Worm (Caenorhabditis elegans): ENCODE results near the gene W07G4.5.
A peak's percentile ranks its signal among the peaks of the same experiment; 100 is the strongest.

The W07G4.5 gene

ce11 chrV:13082442-13083126 lies 34.8 kb downstream of the W07G4.5 start, which contains the start of gene C34B4.2 (continued):
- TF ChIP-seq ztf-22 (GFP tag; optimal IDR thresholded peaks at IDR 0.05), result peak; percentile 84
- peak; percentile 44 for TF ChIP-seq somi-1 (GFP tag; optimal IDR thresholded peaks at IDR 0.05)
- 0 out of 2 replicates have a peak, but pooled peaks have one; percentile 17 for TF ChIP-seq hsf-1 (GFP tag; IDR thresholded peaks at IDR 0.05)
- 0 out of 2 replicates have a peak, but pooled peaks have one; percentile 14 for TF ChIP-seq mcd-1 (GFP tag; IDR thresholded peaks at IDR 0.05)
- TF ChIP-seq egrh-3 (GFP tag; IDR thresholded peaks at IDR 0.05), result peak; percentile 38; the same call in 1 of the 2 replicates

- TF ChIP-seq C06A6.2 (GFP tag; conservative IDR thresholded peaks at IDR 0.05) (0 out of 2 replicates have a peak, but pooled peaks have one; percentile 18), ama-1 (optimal IDR thresholded peaks at IDR 0.05) (peak; percentile 19), ama-1 (GFP tag; optimal IDR thresholded peaks at IDR 0.05) (no peak), hlh-26 (GFP tag; conservative IDR thresholded peaks at IDR 0.05) (no peak), F23B12.7 (tag; optimal IDR thresholded peaks at IDR 0.05; ENCODE audit: insufficient read depth) (no peak)
These were observed 36.2 kb downstream of the W07G4.5 start for ce11 chrV:13083751-13084672.

- peak; percentile 41 for TF ChIP-seq ztf-22 (GFP tag; optimal IDR thresholded peaks at IDR 0.05)
- TF ChIP-seq lin-26 (GFP tag; IDR thresholded peaks at IDR 0.05), result 0 out of 2 replicates have a peak, but pooled peaks have one; percentile 16
- no peak for TF ChIP-seq ekl-4 (GFP tag; IDR thresholded peaks at IDR 0.05)
- no peak for TF ChIP-seq C06A6.2 (GFP tag; conservative IDR thresholded peaks at IDR 0.05)
- peak; percentile 37 for TF ChIP-seq ztf-26 (tag; optimal IDR thresholded peaks at IDR 0.05)
- peak; percentile 78 for TF ChIP-seq nhr-80 (tag; optimal IDR thresholded peaks at IDR 0.05)
- TF ChIP-seq zfh-2 (GFP tag; conservative IDR thresholded peaks at IDR 0.05), result no peak
- no peak for TF ChIP-seq him-1 (tag; optimal IDR thresholded peaks at IDR 0.05)
- peak; percentile 3 for TF ChIP-seq somi-1 (GFP tag; optimal IDR thresholded peaks at IDR 0.05)
- peak; percentile 2 for TF ChIP-seq tbp1 (GFP tag; optimal IDR thresholded peaks at IDR 0.05)
- TF ChIP-seq cebp-1 (GFP tag; IDR thresholded peaks at IDR 0.05), result no peak
- TF ChIP-seq cebp-1 (tag; optimal IDR thresholded peaks at IDR 0.05), result peak; percentile 44
These were observed 37.5 kb downstream of the W07G4.5 start for ce11 chrV:13085227-13085640.

ce11 chrV:13085917-13086552 lies 38.3 kb downstream of the W07G4.5 start:
- TF ChIP-seq tlf-1 (GFP tag; optimal IDR thresholded peaks at IDR 0.05), result peak; percentile 56
- peak; percentile 80 for TF ChIP-seq K12H6.12 (tag; optimal IDR thresholded peaks at IDR 0.05)
- peak in 1 of 3 experiments; percentile 49 for TF ChIP-seq lin-35 (GFP tag; optimal IDR thresholded peaks at IDR 0.05)
- TF ChIP-seq zim-3 (tag; optimal IDR thresholded peaks at IDR 0.05), result peak; percentile 45
- no peak for TF ChIP-seq ZK185.1 (tag; optimal IDR thresholded peaks at IDR 0.05; ENCODE audit: poor library complexity, severe bottlenecking)
- peak; percentile 32 for TF ChIP-seq ceh-27 (GFP tag; optimal IDR thresholded peaks at IDR 0.05)
- peak; percentile 5 for TF ChIP-seq nhr-90 (tag; optimal IDR thresholded peaks at IDR 0.05)
- TF ChIP-seq dox-1 (GFP tag; IDR thresholded peaks at IDR 0.05), result peak; percentile 62; the same call in 1 of the 2 replicates
- no peak for TF ChIP-seq bed-1 (GFP tag; IDR thresholded peaks at IDR 0.05)
- no peak for TF ChIP-seq snpc-1.3 (tag; optimal IDR thresholded peaks at IDR 0.05; ENCODE audit: insufficient read depth)
- TF ChIP-seq nhr-80 (tag; optimal IDR thresholded peaks at IDR 0.05), result peak; percentile 42
- TF ChIP-seq mcd-1 (GFP tag; IDR thresholded peaks at IDR 0.05), result peak; percentile 45; the same call in 1 of the 2 replicates
- no peak for TF ChIP-seq hmg-20 (GFP tag; IDR thresholded peaks at IDR 0.05)
- TF ChIP-seq madf-10 (tag; optimal IDR thresholded peaks at IDR 0.05), result peak; percentile 46
- peak; percentile 74 for TF ChIP-seq somi-1 (GFP tag; optimal IDR thresholded peaks at IDR 0.05)
- no peak for TF ChIP-seq madf-6 (GFP tag; IDR thresholded peaks at IDR 0.05)
- no peak for TF ChIP-seq nhr-27 (tag; optimal IDR thresholded peaks at IDR 0.05)
- TF ChIP-seq lin-26 (GFP tag; IDR thresholded peaks at IDR 0.05), result 0 out of 2 replicates have a peak, but pooled peaks have one; percentile 59
- peak; percentile 15 for TF ChIP-seq die-1 (tag; optimal IDR thresholded peaks at IDR 0.05)
- TF ChIP-seq zfh-2 (GFP tag; conservative IDR thresholded peaks at IDR 0.05), result peak; percentile 90
- peak; percentile 46 for TF ChIP-seq ama-1 (optimal IDR thresholded peaks at IDR 0.05)
- TF ChIP-seq ama-1 (GFP tag; optimal IDR thresholded peaks at IDR 0.05), result no peak
- peak; percentile 4 for TF ChIP-seq F52B5.7 (tag; optimal IDR thresholded peaks at IDR 0.05)
- TF ChIP-seq Y56A3A.18 (GFP tag; IDR thresholded peaks at IDR 0.05), result no peak
- TF ChIP-seq mes-4 (tag; optimal IDR thresholded peaks at IDR 0.05), result no peak
- TF ChIP-seq athp-1 (tag; optimal IDR thresholded peaks at IDR 0.05), result peak; percentile 3
